Worm (Caenorhabditis elegans): ENCODE measurements around the gene H20E11.2.

DNA sequence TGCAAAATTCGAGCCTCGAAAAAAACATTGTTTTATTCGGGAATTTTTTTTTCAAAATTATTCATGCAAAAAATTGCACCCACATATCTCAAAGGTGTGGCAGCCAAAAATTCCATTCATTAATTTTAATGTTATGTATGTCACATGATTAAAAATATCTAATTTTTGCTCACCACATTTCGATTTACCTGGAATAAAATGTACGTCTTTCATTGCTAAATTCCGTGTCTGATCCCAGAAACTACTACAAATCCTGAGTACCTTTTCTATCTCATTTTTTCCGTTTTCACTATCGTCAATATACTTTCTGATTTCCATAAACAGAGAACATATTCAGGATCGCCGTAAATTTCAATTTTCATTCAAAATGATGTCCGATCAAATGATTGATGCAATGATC lies 45.4 kb downstream of the H20E11.2 start, which contains the start of gene srx-19:
- TF ChIP-seq unc-62 (GFP tag; optimal IDR thresholded peaks at IDR 0.05) (no peak), nhr-237 (tag; optimal IDR thresholded peaks at IDR 0.05) (no peak), sptf-1 (tag; optimal IDR thresholded peaks at IDR 0.05) (no peak), ceh-83 (GFP tag; optimal IDR thresholded peaks at IDR 0.05) (no peak), flh-1 (GFP tag; optimal IDR thresholded peaks at IDR 0.05) (no peak), pha-4 (tag; optimal IDR thresholded peaks at IDR 0.05) (no peak), drap-1 (GFP tag; optimal IDR thresholded peaks at IDR 0.05) (no peak), blmp-1 (tag; optimal IDR thresholded peaks at IDR 0.05) (no peak), unc-39 (tag; optimal IDR thresholded peaks at IDR 0.05) (no peak), lin-13 (tag; optimal IDR thresholded peaks at IDR 0.05) (no peak), mep-1 (tag; optimal IDR thresholded peaks at IDR 0.05) (no peak), cnd-1 (tag; optimal IDR thresholded peaks at IDR 0.05) (no peak), snpc-4 (tag; optimal IDR thresholded peaks at IDR 0.05) (no peak)
